Fruit fly (Drosophila melanogaster): ENCODE measurements around the gene Osi20.

Gene Osi20

dm6 chr3R:6339795-6340194, at the start of gene Osi20:
Osi20 (plus strand) TSS chr3R:6340095.
- TF ChIP-seq bab1 (GFP tag; optimal IDR thresholded peaks at IDR 0.05) (no peak), CG11617 (GFP tag; optimal IDR thresholded peaks at IDR 0.05) (no peak), CG7045 (GFP tag; optimal IDR thresholded peaks at IDR 0.05) (no peak), CG12768 (GFP tag; optimal IDR thresholded peaks at IDR 0.05) (no peak), Clk (GFP tag; optimal IDR thresholded peaks at IDR 0.05) (no peak)

DNA sequence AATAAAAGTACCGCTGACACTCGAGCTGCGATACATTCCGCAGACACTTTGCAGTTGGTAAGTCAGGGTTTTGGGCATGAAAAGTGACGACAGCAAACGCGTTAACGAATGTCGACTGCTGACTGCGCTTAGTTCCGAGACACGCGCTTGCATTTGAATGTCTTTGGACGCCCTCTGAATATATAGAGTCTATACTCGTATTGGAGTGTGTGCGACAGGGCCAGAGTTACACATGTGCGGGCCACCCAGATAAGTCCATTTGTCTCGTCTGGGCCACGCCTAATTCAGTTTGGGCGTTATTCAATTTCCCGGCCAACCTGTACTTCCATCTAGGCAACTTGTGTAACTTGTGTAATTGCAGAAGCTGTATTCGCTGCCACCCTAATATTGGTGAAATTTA, 49.6 kb upstream of the Osi20 start:
- TF ChIP-seq CG12768 (GFP tag; optimal IDR thresholded peaks at IDR 0.05), result no peak
- no peak for TF ChIP-seq CG14711 (tag; optimal IDR thresholded peaks at IDR 0.05)
- no peak for TF ChIP-seq Mnt (GFP tag; optimal IDR thresholded peaks at IDR 0.05)

DNA sequence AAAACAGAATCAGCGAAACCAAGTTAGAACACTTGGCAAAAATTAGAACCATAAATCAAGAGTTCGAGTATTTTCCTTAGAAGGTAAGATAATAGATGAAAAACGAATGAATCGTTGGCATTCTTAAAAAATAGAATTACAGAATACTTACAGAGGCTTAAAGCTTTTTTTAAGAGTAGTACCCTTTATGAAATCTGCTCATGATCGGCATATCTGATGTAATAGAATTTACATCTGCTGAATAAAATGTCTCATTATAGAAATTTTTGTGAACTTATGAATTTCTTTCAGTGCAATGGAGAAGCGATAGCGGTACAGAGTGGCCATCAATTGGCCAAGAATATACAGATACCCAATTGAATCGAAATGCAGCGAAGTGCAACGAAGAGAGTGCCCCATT, 48.5 kb upstream of the Osi20 start, which contains the start of gene Osi13:
Osi13 (plus strand) TSS at position 301 of the 400 bp plus-strand sequence.
- TF ChIP-seq CG14711 (tag; optimal IDR thresholded peaks at IDR 0.05) (no peak), tj (GFP tag; optimal IDR thresholded peaks at IDR 0.05) (no peak), pad (GFP tag; optimal IDR thresholded peaks at IDR 0.05) (no peak), Hr96 (GFP tag; optimal IDR thresholded peaks at IDR 0.05) (no peak), bab1 (GFP tag; optimal IDR thresholded peaks at IDR 0.05) (no peak), CG7045 (GFP tag; optimal IDR thresholded peaks at IDR 0.05) (no peak), CG33017 (tag; optimal IDR thresholded peaks at IDR 0.05) (no peak), Clk (GFP tag; optimal IDR thresholded peaks at IDR 0.05) (no peak), Crg-1 (GFP tag; optimal IDR thresholded peaks at IDR 0.05) (no peak), cnc (optimal IDR thresholded peaks at IDR 0.05) (no peak), ovo (GFP tag; optimal IDR thresholded peaks at IDR 0.05) (no peak), Mnt (GFP tag; optimal IDR thresholded peaks at IDR 0.05) (no peak), CG11617 (GFP tag; optimal IDR thresholded peaks at IDR 0.05) (no peak), CG12768 (GFP tag; optimal IDR thresholded peaks at IDR 0.05) (no peak), CG1620 (GFP tag; optimal IDR thresholded peaks at IDR 0.05) (no peak), CG5204 (GFP tag; optimal IDR thresholded peaks at IDR 0.05) (no peak), CG7101 (tag; optimal IDR thresholded peaks at IDR 0.05) (no peak), cic (GFP tag; optimal IDR thresholded peaks at IDR 0.05) (no peak), toe (GFP tag; optimal IDR thresholded peaks at IDR 0.05) (no peak)

- TF ChIP-seq cic (GFP tag; optimal IDR thresholded peaks at IDR 0.05) (no peak), CG1620 (GFP tag; optimal IDR thresholded peaks at IDR 0.05) (no peak), Crg-1 (GFP tag; optimal IDR thresholded peaks at IDR 0.05) (no peak), Clk (GFP tag; optimal IDR thresholded peaks at IDR 0.05) (no peak), pad (GFP tag; optimal IDR thresholded peaks at IDR 0.05) (no peak), CG14711 (tag; optimal IDR thresholded peaks at IDR 0.05) (no peak), CG5204 (GFP tag; optimal IDR thresholded peaks at IDR 0.05) (no peak), CG12768 (GFP tag; optimal IDR thresholded peaks at IDR 0.05) (no peak), Hr96 (GFP tag; optimal IDR thresholded peaks at IDR 0.05) (no peak), tj (GFP tag; optimal IDR thresholded peaks at IDR 0.05) (no peak), CG11617 (GFP tag; optimal IDR thresholded peaks at IDR 0.05) (no peak), kay (GFP tag; ENCODE audit: borderline replicate concordance) (no peak), cnc (optimal IDR thresholded peaks at IDR 0.05) (no peak)
Measured at dm6 chr3R:6294046-6294445, 45.8 kb upstream of the Osi20 start.

dm6 chr3R:6297164-6297563, 42.7 kb upstream of the Osi20 start:
- no peak for TF ChIP-seq Mnt (GFP tag; optimal IDR thresholded peaks at IDR 0.05)
- TF ChIP-seq CG11617 (GFP tag; optimal IDR thresholded peaks at IDR 0.05), result no peak
- TF ChIP-seq CG1620 (GFP tag; optimal IDR thresholded peaks at IDR 0.05), result no peak

DNA sequence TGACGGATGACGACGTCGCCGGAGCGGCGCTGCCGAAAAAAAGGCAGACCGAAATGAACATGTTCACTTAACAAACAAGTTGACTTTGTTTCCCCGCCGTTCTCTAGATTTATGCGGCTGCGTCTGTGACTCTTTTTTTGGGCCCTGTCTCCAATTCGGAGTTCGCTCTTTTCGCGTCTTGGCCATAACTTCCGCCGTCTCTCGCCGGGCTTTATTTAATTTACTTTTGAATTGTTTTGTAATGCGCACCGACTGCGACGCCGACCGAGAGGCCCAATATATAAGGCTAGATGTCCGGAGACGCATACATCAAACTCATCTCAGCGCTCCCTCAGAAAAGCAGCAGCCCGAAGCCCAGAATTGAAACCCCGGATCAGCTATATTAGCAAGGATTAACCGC, 41.1 kb upstream of the Osi20 start, which contains the start of gene Osi14:
Osi14 (plus strand) TSS at position 301 of the 400 bp plus-strand sequence.
- no peak for TF ChIP-seq bab1 (GFP tag; optimal IDR thresholded peaks at IDR 0.05)
- TF ChIP-seq cnc (optimal IDR thresholded peaks at IDR 0.05), result no peak

- TF ChIP-seq CG5204 (GFP tag; optimal IDR thresholded peaks at IDR 0.05), result no peak
- no peak for TF ChIP-seq CG1620 (GFP tag; optimal IDR thresholded peaks at IDR 0.05)
- no peak for TF ChIP-seq ovo (GFP tag; optimal IDR thresholded peaks at IDR 0.05)
- TF ChIP-seq Clk (GFP tag; optimal IDR thresholded peaks at IDR 0.05), result no peak
- no peak for TF ChIP-seq CG7101 (tag; optimal IDR thresholded peaks at IDR 0.05)
- no peak for TF ChIP-seq Crg-1 (GFP tag; optimal IDR thresholded peaks at IDR 0.05)
- no peak for TF ChIP-seq bab1 (GFP tag; optimal IDR thresholded peaks at IDR 0.05)
- no peak for TF ChIP-seq pad (GFP tag; optimal IDR thresholded peaks at IDR 0.05)
- TF ChIP-seq CG33017 (tag; optimal IDR thresholded peaks at IDR 0.05), result no peak
- TF ChIP-seq Hr96 (GFP tag; optimal IDR thresholded peaks at IDR 0.05), result no peak
- no peak for TF ChIP-seq cic (GFP tag; optimal IDR thresholded peaks at IDR 0.05)
- TF ChIP-seq tj (GFP tag; optimal IDR thresholded peaks at IDR 0.05), result no peak
- no peak for TF ChIP-seq CG14711 (tag; optimal IDR thresholded peaks at IDR 0.05)
- no peak for TF ChIP-seq kay (GFP tag; ENCODE audit: borderline replicate concordance)
- no peak for TF ChIP-seq CG11617 (GFP tag; optimal IDR thresholded peaks at IDR 0.05)
- TF ChIP-seq CG12768 (GFP tag; optimal IDR thresholded peaks at IDR 0.05), result no peak
- TF ChIP-seq CG7045 (GFP tag; optimal IDR thresholded peaks at IDR 0.05), result no peak
- no peak for TF ChIP-seq toe (GFP tag; optimal IDR thresholded peaks at IDR 0.05)
Measured at dm6 chr3R:6301257-6301839, 38.5 kb upstream of the Osi20 start, which contains the start of gene Osi15. Osi15 (plus strand) TSS chr3R:6301804.
